Worm (Caenorhabditis elegans) whole organism, young adult: Measurements from ENCODE around the gene sre-30.

ENCODE experiments used
- B0261.1 ChIP-seq: sonication (generic microtip); optimal IDR thresholded peaks from 2 replicates; lab custom pipeline; 2016; ENCODE audit warnings: mild to moderate bottlenecking, missing genetic modification characterization, moderate library complexity, missing compliant biosample characterization
- D2030.7 ChIP-seq: fragments of 200-800 bp; sonication (Bioruptor generic); IDR thresholded peaks from 2 replicates; pipeline ENCODE4 v1.3.6; 2022; ENCODE audit warnings: missing genetic modification reagents, missing genetic modification characterization, missing compliant biosample characterization
- F10E7.11 ChIP-seq: sonication (generic microtip); optimal IDR thresholded peaks from 2 replicates; lab custom pipeline; 2017; ENCODE audit warnings: mild to moderate bottlenecking, missing genetic modification characterization, moderate library complexity, missing compliant biosample characterization
- F23B12.7 ChIP-seq: sonication (generic microtip); optimal IDR thresholded peaks from 2 replicates; lab custom pipeline; 2017; ENCODE audit warnings: missing genetic modification characterization, mild to moderate bottlenecking, missing compliant biosample characterization, antibody characterized with exemption, moderate library complexity; ENCODE audit not compliant: insufficient read depth
- F33H1.4 ChIP-seq: fragments of 200-800 bp; sonication (Bioruptor generic); IDR thresholded peaks from 2 replicates; pipeline ENCODE4 v1.3.6; 2022; ENCODE audit warnings: missing genetic modification reagents, missing genetic modification characterization, missing compliant biosample characterization
- F57C9.4 ChIP-seq: sonication (generic microtip); optimal IDR thresholded peaks from 2 replicates; lab custom pipeline; 2017; ENCODE audit warnings: mild to moderate bottlenecking, missing genetic modification characterization, missing compliant biosample characterization
- K12H6.12 ChIP-seq: fragments of 200-800 bp; sonication (Bioruptor generic); optimal IDR thresholded peaks from 2 replicates; lab custom pipeline; 2018; ENCODE audit warnings: mild to moderate bottlenecking, missing genetic modification characterization, missing compliant biosample characterization
- T07F8.4 ChIP-seq: sonication (generic microtip); optimal IDR thresholded peaks from 2 replicates; lab custom pipeline; 2016; ENCODE audit warnings: mild to moderate bottlenecking, missing genetic modification characterization, moderate library complexity, missing compliant biosample characterization
- Y95B8A.8 ChIP-seq: fragments of 200-800 bp; sonication (Bioruptor generic); IDR thresholded peaks from 2 replicates; pipeline ENCODE4 v1.3.6; 2022; ENCODE audit warnings: missing genetic modification reagents, missing genetic modification characterization, missing compliant biosample characterization
- ZK185.1 ChIP-seq: sonication (generic microtip); optimal IDR thresholded peaks from 2 replicates; lab custom pipeline; 2016; ENCODE audit warnings: mild to moderate bottlenecking, missing genetic modification characterization, missing compliant biosample characterization; ENCODE audit not compliant: poor library complexity, severe bottlenecking
- akir-1 ChIP-seq: fragments of 200-800 bp; sonication (Bioruptor generic); optimal IDR thresholded peaks from 2 replicates; lab custom pipeline; 2018; ENCODE audit warnings: mild to moderate bottlenecking, missing genetic modification characterization, moderate library complexity, missing compliant biosample characterization
- ccch-3 ChIP-seq: fragments of 200-800 bp; sonication (Bioruptor generic); optimal IDR thresholded peaks from 2 replicates; lab custom pipeline; 2018; ENCODE audit warnings: mild to moderate bottlenecking, missing genetic modification characterization, missing compliant biosample characterization
- ceh-100 ChIP-seq: fragments of 200-800 bp; sonication (Bioruptor generic); IDR thresholded peaks from 2 replicates; pipeline ENCODE4 v1.3.6; 2022; ENCODE audit warnings: missing genetic modification reagents, missing genetic modification characterization, missing compliant biosample characterization
- ceh-79 ChIP-seq: sonication (generic microtip); optimal IDR thresholded peaks from 2 replicates; lab custom pipeline; 2017; ENCODE audit warnings: mild to moderate bottlenecking, missing genetic modification characterization, missing compliant biosample characterization
- die-1 ChIP-seq: sonication (generic microtip); optimal IDR thresholded peaks from 2 replicates; lab custom pipeline; 2016; ENCODE audit warnings: missing genotype, mild to moderate bottlenecking, missing genetic modification characterization, missing compliant biosample characterization
- dox-1 ChIP-seq: fragments of 200-800 bp; sonication (Bioruptor generic); IDR thresholded peaks from 2 replicates; pipeline ENCODE4 v1.3.6; 2022; ENCODE audit warnings: missing genetic modification reagents, missing genetic modification characterization, missing compliant biosample characterization
- egl-44 ChIP-seq: fragments of 200-800 bp; sonication (Bioruptor generic); IDR thresholded peaks from 2 replicates; pipeline ENCODE4 v1.3.6; 2022; ENCODE audit warnings: missing genetic modification reagents, missing genetic modification characterization, missing compliant biosample characterization
- egrh-3 ChIP-seq: fragments of 200-800 bp; sonication (Bioruptor generic); IDR thresholded peaks from 2 replicates; pipeline ENCODE4 v1.3.6; 2022; ENCODE audit warnings: missing genetic modification reagents, missing genetic modification characterization, missing compliant biosample characterization
- hmg-1.2 ChIP-seq: fragments of 200-800 bp; sonication (Bioruptor generic); IDR thresholded peaks from 2 replicates; pipeline ENCODE4 v1.3.6; 2022; ENCODE audit warnings: missing genetic modification reagents, missing genetic modification characterization, missing compliant biosample characterization
- hsf-1 ChIP-seq: fragments of 200-800 bp; sonication (Bioruptor generic); IDR thresholded peaks from 2 replicates; pipeline ENCODE4 v1.3.6; 2022; ENCODE audit warnings: missing genetic modification reagents, missing genetic modification characterization, missing compliant biosample characterization
- let-526 ChIP-seq: fragments of 200-800 bp; sonication (Bioruptor generic); IDR thresholded peaks from 2 replicates; pipeline ENCODE4 v1.3.6; 2022; ENCODE audit warnings: missing genetic modification reagents, missing genetic modification characterization, missing compliant biosample characterization
- lin-26 ChIP-seq: fragments of 200-800 bp; sonication (Bioruptor generic); IDR thresholded peaks from 2 replicates; pipeline ENCODE4 v1.3.6; 2022; ENCODE audit warnings: missing genetic modification reagents, missing genetic modification characterization, missing compliant biosample characterization
- madf-10 ChIP-seq: sonication (generic microtip); optimal IDR thresholded peaks from 2 replicates; lab custom pipeline; 2016; ENCODE audit warnings: mild to moderate bottlenecking, missing genetic modification characterization, missing compliant biosample characterization
- mcd-1 ChIP-seq: fragments of 200-800 bp; sonication (Bioruptor generic); IDR thresholded peaks from 2 replicates; pipeline ENCODE4 v1.3.6; 2022; ENCODE audit warnings: missing genetic modification reagents, missing genetic modification characterization, missing compliant biosample characterization
- mes-4 ChIP-seq: sonication (generic microtip); optimal IDR thresholded peaks from 2 replicates; lab custom pipeline; 2016; ENCODE audit warnings: missing genotype, missing genetic modification characterization, missing compliant biosample characterization
- nhr-120 ChIP-seq: fragments of 200-800 bp; sonication (Bioruptor generic); IDR thresholded peaks from 2 replicates; pipeline ENCODE4 v1.3.6; 2022; ENCODE audit warnings: missing genetic modification characterization, missing compliant biosample characterization
- pha-4 ChIP-seq: fragments of 150-350 bp; sonication (generic microtip); optimal IDR thresholded peaks from 2 replicates; lab custom pipeline; 2014; ENCODE audit warnings: missing biosample characterization, missing genetic modification reagents, missing genetic modification characterization
- rpc-1 ChIP-seq, 2 experiments: fragments of 150-350 bp in 1 of 2; sonication (generic microtip) in 1 of 2; optimal IDR thresholded peaks; 2 replicates each; lab custom pipeline; 2014 to 2018; ENCODE audit warnings: missing biosample characterization in 1 of 2, missing genetic modification characterization in 1 of 2, missing genetic modification reagents in 1 of 2, missing genotype in 1 of 2
- snpc-4 ChIP-seq, 5 experiments: fragments of 150-350 bp in 1 of 5; sonication (generic microtip) in 4 of 5; optimal IDR thresholded peaks; 2 replicates each; lab custom pipeline; 2014 to 2018; ENCODE audit warnings: missing genetic modification characterization in 5 of 5, missing biosample characterization in 3 of 5, antibody characterized with exemption in 2 of 5, mild to moderate bottlenecking in 2 of 5, missing compliant biosample characterization in 2 of 5, missing genotype in 2 of 5, moderate library complexity in 2 of 5, missing genetic modification reagents in 1 of 5
- tbp1 ChIP-seq: fragments of 200-800 bp; sonication (Bioruptor generic); optimal IDR thresholded peaks from 2 replicates; lab custom pipeline; 2018; ENCODE audit warnings: mild to moderate bottlenecking, missing genetic modification characterization, missing compliant biosample characterization
- zfh-2 ChIP-seq: fragments of 200-800 bp; sonication (Bioruptor generic); conservative IDR thresholded peaks from 2 replicates; pipeline ENCODE4 v1.3.6; 2022; ENCODE audit warnings: missing genetic modification reagents, missing genetic modification characterization, missing compliant biosample characterization
- zim-3 ChIP-seq: sonication (generic microtip); optimal IDR thresholded peaks from 2 replicates; lab custom pipeline; 2017; ENCODE audit warnings: mild to moderate bottlenecking, missing genetic modification characterization, moderate library complexity, missing compliant biosample characterization
- ztf-25 ChIP-seq: fragments of 200-800 bp; sonication (Bioruptor generic); IDR thresholded peaks from 2 replicates; pipeline ENCODE4 v1.3.6; 2022; ENCODE audit warnings: missing genetic modification reagents, missing genetic modification characterization, missing compliant biosample characterization
- ztf-28 ChIP-seq: fragments of 200-800 bp; sonication (Bioruptor generic); IDR thresholded peaks from 2 replicates; pipeline ENCODE4 v1.3.6; 2022; ENCODE audit warnings: missing genetic modification reagents, missing genetic modification characterization, missing compliant biosample characterization
- ztf-6 ChIP-seq: fragments of 200-800 bp; sonication (Bioruptor generic); IDR thresholded peaks from 2 replicates; pipeline ENCODE4 v1.3.6; 2022; ENCODE audit warnings: missing genetic modification reagents, missing genetic modification characterization, missing compliant biosample characterization

Gene sre-30

ce11 chrII:12436717-12437116 lies 30.4 kb upstream of the sre-30 start:
- TF ChIP-seq tbp1 (GFP tag; lab: Kevin White, UChicago) (no peak), mes-4 (tag; lab: Kevin White, UChicago) (no peak), let-526 (GFP tag; lab: Robert Waterston, UW) (no peak), K12H6.12 (tag; lab: Kevin White, UChicago) (no peak), ccch-3 (GFP tag; lab: Kevin White, UChicago) (no peak), akir-1 (GFP tag; lab: Kevin White, UChicago) (no peak), ztf-6 (no peak), mcd-1 (GFP tag; lab: Robert Waterston, UW) (no peak), pha-4 (tag; lab: Kevin White, UChicago) (no peak), T07F8.4 (tag; lab: Kevin White, UChicago) (no peak), hsf-1 (GFP tag; lab: Robert Waterston, UW) (no peak), F10E7.11 (no peak)

ce11 chrII:12435202-12435872 lies 29.0 kb upstream of the sre-30 start:
- TF ChIP-seq F23B12.7 (peak; percentile 22), F57C9.4 (tag; lab: Kevin White, UChicago) (no peak), nhr-120 (GFP tag; lab: Robert Waterston, UW) (0 out of 2 replicates have a peak, but pooled peaks have one; percentile 11), egl-44 (no peak), F10E7.11 (no peak), D2030.7 (GFP tag; lab: Robert Waterston, UW) (no peak; the same call in 1 of the 2 replicates), ceh-79 (tag; lab: Kevin White, UChicago) (no peak), rpc-1 (optimal IDR thresholded peaks at IDR 0.05; lab: Kevin White, UChicago) (peak; percentile 62), rpc-1 (tag; optimal IDR thresholded peaks at IDR 0.05; lab: Kevin White, UChicago) (peak; percentile 75), ztf-28 (GFP tag; lab: Robert Waterston, UW) (0 out of 2 replicates have a peak, but pooled peaks have one; percentile 13), dox-1 (peak; percentile 26; the same call in 1 of the 2 replicates), zfh-2 (GFP tag; lab: Robert Waterston, UW) (peak; percentile 81), F33H1.4 (peak; percentile 22; the same call in 1 of the 2 replicates), egrh-3 (GFP tag; lab: Robert Waterston, UW) (no peak), Y95B8A.8 (GFP tag; lab: Robert Waterston, UW) (no peak), madf-10 (tag; lab: Kevin White, UChicago) (no peak), ztf-25 (0 out of 2 replicates have a peak, but pooled peaks have one; percentile 32), K12H6.12 (tag; lab: Kevin White, UChicago) (no peak), lin-26 (GFP tag; lab: Robert Waterston, UW) (peak; percentile 65; the same call in 1 of the 2 replicates), B0261.1 (tag; lab: Kevin White, UChicago) (peak; percentile 61), ceh-100 (GFP tag; lab: Robert Waterston, UW) (no peak), hmg-1.2 (peak; percentile 23; the same call in 1 of the 2 replicates), die-1 (tag; lab: Kevin White, UChicago) (peak; percentile 45), ZK185.1 (tag; lab: Kevin White, UChicago) (no peak), snpc-4 (GFP tag; optimal IDR thresholded peaks at IDR 0.05; lab: Kevin White, UChicago) (no peak), snpc-4 (tag; optimal IDR thresholded peaks at IDR 0.05; lab: Kevin White, UChicago) (peak in 2 of 4 experiments; percentile 36 to 75), zim-3 (peak; percentile 1), tbp1 (GFP tag; lab: Kevin White, UChicago) (peak; percentile 87)
